Worm (Caenorhabditis elegans) whole organism, early embryonic: Measurements from ENCODE around the gene F13B12.6.

ENCODE experiments used
- ama-1 ChIP-seq: fragments of 150-350 bp; optimal IDR thresholded peaks from 2 replicates; lab custom pipeline; 2014
- hnd-1 ChIP-seq: sonication (generic microtip); optimal IDR thresholded peaks from 2 replicates; lab custom pipeline; 2016; ENCODE audit warnings: missing genetic modification characterization, missing compliant biosample characterization

- TF ChIP-seq ama-1 (lab: Kevin White, UChicago) (no peak), hnd-1 (tag; lab: Kevin White, UChicago) (no peak)
Measured at ce11 chrIV:10462608-10463007, 44.9 kb upstream of the F13B12.6 start.
